Fruit fly (Drosophila melanogaster): Measurements from ENCODE around the gene CG31787.

The CG31787 gene

dm6 chr2L:18312309-18312708, 26.8 kb upstream of the CG31787 start (continued):
- TF ChIP-seq knrl (GFP tag; IDR thresholded peaks at IDR 0.05; ENCODE audit: partially characterized antibody) (no peak), CG11093 (GFP tag; IDR thresholded peaks at IDR 0.05) (no peak), dpn (GFP tag; optimal IDR thresholded peaks at IDR 0.05) (peak in 1 of 2 experiments; percentile 16), CG32532 (GFP tag; IDR thresholded peaks at IDR 0.05) (no peak), CkIIα-i1 (GFP tag; IDR thresholded peaks at IDR 0.05) (no peak), CG12219 (GFP tag; optimal IDR thresholded peaks at IDR 0.05) (peak; percentile 15), CG18262 (tag; optimal IDR thresholded peaks at IDR 0.05) (peak; percentile 83), CG6765 (GFP tag; optimal IDR thresholded peaks at IDR 0.05) (no peak), ase (GFP tag; IDR thresholded peaks at IDR 0.05) (no peak), CG12236 (GFP tag; optimal IDR thresholded peaks at IDR 0.05) (peak; percentile 29), CG10209 (GFP tag; optimal IDR thresholded peaks at IDR 0.05) (peak; percentile 3), Asciz (GFP tag; optimal IDR thresholded peaks at IDR 0.05) (peak; percentile 64), kay (GFP tag; optimal IDR thresholded peaks at IDR 0.05) (peak; percentile 15), CG11456 (GFP tag; IDR thresholded peaks at IDR 0.05) (no peak), fd96Cb (tag; optimal IDR thresholded peaks at IDR 0.05) (peak; percentile 68), CG7556 (GFP tag; optimal IDR thresholded peaks at IDR 0.05) (peak; percentile 54), CG4707 (GFP tag; optimal IDR thresholded peaks at IDR 0.05) (peak; percentile 21), gem (tag; optimal IDR thresholded peaks at IDR 0.05) (peak; percentile 82), CG14710 (tag; optimal IDR thresholded peaks at IDR 0.05) (peak; percentile 68), CG9437 (GFP tag; optimal IDR thresholded peaks at IDR 0.05) (peak; percentile 38), Hr51 (GFP tag; optimal IDR thresholded peaks at IDR 0.05) (peak in 1 of 2 experiments; percentile 71), crc (GFP tag; optimal IDR thresholded peaks at IDR 0.05) (no peak), CG13424 (tag; optimal IDR thresholded peaks at IDR 0.05) (peak; percentile 49), CG7786 (GFP tag; optimal IDR thresholded peaks at IDR 0.05) (no peak), Eip74EF (GFP tag; optimal IDR thresholded peaks at IDR 0.05) (peak in 1 of 2 experiments; percentile 24), CG17186 (GFP tag; optimal IDR thresholded peaks at IDR 0.05) (no peak), D (optimal IDR thresholded peaks at IDR 0.05) (no peak), D (GFP tag; optimal IDR thresholded peaks at IDR 0.05) (peak; percentile 61), CG6854 (GFP tag; optimal IDR thresholded peaks at IDR 0.05) (no peak), Dll (GFP tag; IDR thresholded peaks at IDR 0.05; ENCODE audit: partially characterized antibody) (no peak), CG4424 (GFP tag; optimal IDR thresholded peaks at IDR 0.05) (peak; percentile 64), Xbp1 (GFP tag; optimal IDR thresholded peaks at IDR 0.05) (peak; percentile 58), CG4820 (GFP tag; optimal IDR thresholded peaks at IDR 0.05) (peak; percentile 37), Kr (GFP tag; optimal IDR thresholded peaks at IDR 0.05) (no peak), Rx (GFP tag; IDR thresholded peaks at IDR 0.05) (no peak), CG1024 (GFP tag; IDR thresholded peaks at IDR 0.05) (no peak), nerfin-2 (GFP tag; IDR thresholded peaks at IDR 0.05; ENCODE audit: partially characterized antibody) (no peak), eyg (GFP tag; optimal IDR thresholded peaks at IDR 0.05) (no peak), lmd (GFP tag; IDR thresholded peaks at IDR 0.05) (peak; percentile 30; the same call in 1 of the 2 replicates), NK7.1 (GFP tag; optimal IDR thresholded peaks at IDR 0.05) (peak; percentile 11), zf30C (GFP tag; optimal IDR thresholded peaks at IDR 0.05) (no peak), Mes4 (GFP tag; optimal IDR thresholded peaks at IDR 0.05) (peak; percentile 40), CG10366 (GFP tag; IDR thresholded peaks at IDR 0.05) (no peak), Atf-2 (GFP tag; optimal IDR thresholded peaks at IDR 0.05) (peak; percentile 41), Blimp-1 (GFP tag; optimal IDR thresholded peaks at IDR 0.05) (peak; percentile 62), D19A (tag; optimal IDR thresholded peaks at IDR 0.05) (peak; percentile 41), NC2β (GFP tag; optimal IDR thresholded peaks at IDR 0.05) (peak; percentile 54), odd (GFP tag; optimal IDR thresholded peaks at IDR 0.05) (peak; percentile 42), Hsf (GFP tag; optimal IDR thresholded peaks at IDR 0.05) (peak; percentile 29), CG30431 (GFP tag; optimal IDR thresholded peaks at IDR 0.05) (peak; percentile 1)

Measured in whole organism, embryonic.